Fruit fly (Drosophila melanogaster) whole organism, prepupa: ENCODE results near the gene Eip75B.

Experiments used
- CG10631 ChIP-seq: fragments of 200-800 bp; sonication (Bioruptor generic); optimal IDR thresholded peaks from 2 replicates; lab custom pipeline; 2016; ENCODE audit warnings: missing biosample characterization, missing genetic modification characterization
- CG10669 ChIP-seq: fragments of 200-800 bp; sonication (Bioruptor generic); optimal IDR thresholded peaks from 3 replicates; lab custom pipeline; 2018; ENCODE audit warnings: missing biosample characterization, mild to moderate bottlenecking, missing genetic modification characterization, moderate library complexity
- CG11294 ChIP-seq: fragments of 200-800 bp; sonication (Bioruptor generic); IDR thresholded peaks from 2 replicates; pipeline ENCODE4 v1.3.6; 2022; ENCODE audit warnings: missing biosample characterization, missing genetic modification characterization
- CG11762 ChIP-seq: fragments of 200-800 bp; sonication (Bioruptor generic); optimal IDR thresholded peaks from 3 replicates; lab custom pipeline; 2016; ENCODE audit warnings: missing biosample characterization, missing genetic modification characterization; ENCODE audit not compliant: insufficient read depth
- CG11902 ChIP-seq: fragments of 200-800 bp; sonication (Bioruptor generic); optimal IDR thresholded peaks from 3 replicates; lab custom pipeline; 2016; ENCODE audit warnings: missing biosample characterization, missing genetic modification characterization
- CG16779 ChIP-seq: fragments of 200-800 bp; sonication (Bioruptor generic); optimal IDR thresholded peaks from 3 replicates; lab custom pipeline; 2017; ENCODE audit warnings: missing biosample characterization, mild to moderate bottlenecking, missing genetic modification characterization
- CG31627 ChIP-seq: fragments of 200-800 bp; sonication (Bioruptor generic); optimal IDR thresholded peaks from 3 replicates; lab custom pipeline; 2016; ENCODE audit warnings: missing biosample characterization, missing genetic modification characterization
- CG32006 ChIP-seq: fragments of 200-800 bp; sonication (Bioruptor generic); optimal IDR thresholded peaks from 3 replicates; lab custom pipeline; 2017; ENCODE audit warnings: missing biosample characterization, mild to moderate bottlenecking, missing genetic modification characterization
- CG34406 ChIP-seq: fragments of 200-800 bp; sonication (Bioruptor generic); optimal IDR thresholded peaks from 3 replicates; lab custom pipeline; 2016; ENCODE audit warnings: missing biosample characterization, missing genetic modification characterization
- CG3919 ChIP-seq: fragments of 200-800 bp; sonication (Bioruptor generic); optimal IDR thresholded peaks from 3 replicates; lab custom pipeline; 2016; ENCODE audit warnings: missing biosample characterization, missing genetic modification characterization
- CG6163 ChIP-seq: fragments of 200-800 bp; sonication (Bioruptor generic); IDR thresholded peaks from 3 replicates; pipeline ENCODE4 v1.3.6; 2022; ENCODE audit warnings: missing biosample characterization, missing genetic modification characterization
- CG6276 ChIP-seq: fragments of 200-800 bp; sonication (Bioruptor generic); optimal IDR thresholded peaks from 2 replicates; lab custom pipeline; 2017; ENCODE audit warnings: missing biosample characterization, mild to moderate bottlenecking, missing genetic modification characterization
- CG6792 ChIP-seq: fragments of 200-800 bp; sonication (Bioruptor generic); optimal IDR thresholded peaks from 3 replicates; lab custom pipeline; 2016; ENCODE audit warnings: missing biosample characterization, missing genetic modification characterization
- CG6808 ChIP-seq: fragments of 200-800 bp; sonication (Bioruptor generic); optimal IDR thresholded peaks from 3 replicates; lab custom pipeline; 2017; ENCODE audit warnings: missing biosample characterization, missing genetic modification characterization, mild to moderate bottlenecking, moderate library complexity, missing genetic modification reagents
- CG6854 ChIP-seq: fragments of 200-800 bp; sonication (Bioruptor generic); optimal IDR thresholded peaks from 2 replicates; lab custom pipeline; 2017; ENCODE audit warnings: missing biosample characterization, mild to moderate bottlenecking, missing genetic modification characterization
- CG8319 ChIP-seq: fragments of 200-800 bp; sonication (Bioruptor generic); optimal IDR thresholded peaks from 3 replicates; lab custom pipeline; 2016; ENCODE audit warnings: missing biosample characterization, missing genetic modification characterization
- CG8632 ChIP-seq: fragments of 200-800 bp; sonication (Bioruptor generic); optimal IDR thresholded peaks from 3 replicates; lab custom pipeline; 2016; ENCODE audit warnings: missing biosample characterization, missing genetic modification characterization
- CG9139 ChIP-seq: fragments of 200-800 bp; sonication (Bioruptor generic); optimal IDR thresholded peaks from 3 replicates; lab custom pipeline; 2017; ENCODE audit warnings: missing biosample characterization, mild to moderate bottlenecking, missing genetic modification characterization
- Eip75B ChIP-seq: fragments of 200-800 bp; sonication (Bioruptor generic); optimal IDR thresholded peaks from 3 replicates; lab custom pipeline; 2016; ENCODE audit warnings: missing biosample characterization, missing genetic modification characterization
- Eip78C ChIP-seq: fragments of 200-800 bp; sonication (Bioruptor generic); peaks from one replicate; lab custom pipeline; 2016; ENCODE audit warnings: missing biosample characterization, missing genetic modification characterization
- Eip93F ChIP-seq: fragments of 200-800 bp; sonication (Bioruptor generic); optimal IDR thresholded peaks from 2 replicates; lab custom pipeline; 2016; ENCODE audit warnings: missing biosample characterization, mild to moderate bottlenecking, missing genetic modification characterization
- Ets96B ChIP-seq: fragments of 200-800 bp; optimal IDR thresholded peaks from 2 replicates; lab custom pipeline; 2019; ENCODE audit warnings: missing biosample characterization, mild to moderate bottlenecking, missing genetic modification characterization, moderate library complexity
- Gug ChIP-seq: fragments of 200-800 bp; sonication (Bioruptor generic); IDR thresholded peaks from 2 replicates; pipeline ENCODE4 v1.3.6; 2022; ENCODE audit warnings: missing biosample characterization, missing genetic modification characterization
- Hr38 ChIP-seq: sonication (Bioruptor generic); optimal IDR thresholded peaks from 2 replicates; lab custom pipeline; 2016; ENCODE audit warnings: missing biosample characterization, missing genetic modification characterization
- Hr39 ChIP-seq: fragments of 200-800 bp; sonication (Bioruptor generic); optimal IDR thresholded peaks from 2 replicates; lab custom pipeline; 2016; ENCODE audit warnings: missing biosample characterization, missing genetic modification characterization
- Lpt ChIP-seq: fragments of 200-800 bp; sonication (Bioruptor generic); optimal IDR thresholded peaks from 3 replicates; lab custom pipeline; 2016; ENCODE audit warnings: missing biosample characterization, missing genetic modification characterization
- Met ChIP-seq: fragments of 200-800 bp; sonication (Bioruptor generic); optimal IDR thresholded peaks from 3 replicates; lab custom pipeline; 2016; ENCODE audit warnings: missing biosample characterization, missing genetic modification characterization
- Smox ChIP-seq: fragments of 200-800 bp; sonication (Bioruptor generic); optimal IDR thresholded peaks from 3 replicates; lab custom pipeline; 2016; ENCODE audit warnings: missing biosample characterization, missing genetic modification characterization
- Sox102F ChIP-seq: fragments of 200-800 bp; sonication (Bioruptor generic); optimal IDR thresholded peaks from 2 replicates; lab custom pipeline; 2016; ENCODE audit warnings: missing biosample characterization, mild to moderate bottlenecking, missing genetic modification characterization
- Sox15 ChIP-seq: fragments of 200-800 bp; sonication (Bioruptor generic); optimal IDR thresholded peaks from 3 replicates; lab custom pipeline; 2016; ENCODE audit warnings: missing biosample characterization, missing genetic modification characterization
- achi ChIP-seq: fragments of 200-800 bp; sonication (Bioruptor generic); optimal IDR thresholded peaks from 3 replicates; lab custom pipeline; 2016; ENCODE audit warnings: missing biosample characterization, missing genetic modification characterization
- cyc ChIP-seq: fragments of 200-800 bp; sonication (Bioruptor generic); optimal IDR thresholded peaks from 3 replicates; lab custom pipeline; 2016; ENCODE audit warnings: missing biosample characterization, missing genetic modification characterization
- dsx ChIP-seq: fragments of 200-800 bp; optimal IDR thresholded peaks from 3 replicates; lab custom pipeline; 2019; ENCODE audit warnings: missing biosample characterization, mild to moderate bottlenecking, missing genetic modification characterization, moderate library complexity; ENCODE audit not compliant: poor library complexity, severe bottlenecking
- eg ChIP-seq: fragments of 200-800 bp; sonication (Bioruptor generic); IDR thresholded peaks from 3 replicates; pipeline ENCODE4 v1.3.6; 2022; ENCODE audit warnings: missing biosample characterization, missing genetic modification characterization
- fd59A ChIP-seq: fragments of 200-800 bp; sonication (Bioruptor generic); optimal IDR thresholded peaks from 2 replicates; lab custom pipeline; 2017; ENCODE audit warnings: missing biosample characterization, mild to moderate bottlenecking, missing genetic modification characterization, missing genetic modification reagents
- fd85E ChIP-seq: fragments of 200-800 bp; sonication (Bioruptor generic); optimal IDR thresholded peaks from 3 replicates; lab custom pipeline; 2016; ENCODE audit warnings: missing biosample characterization, missing genetic modification characterization
- lz ChIP-seq: fragments of 200-800 bp; sonication (Bioruptor generic); optimal IDR thresholded peaks from 3 replicates; lab custom pipeline; 2016; ENCODE audit warnings: missing biosample characterization, missing genetic modification characterization
- net ChIP-seq: fragments of 200-800 bp; sonication (Bioruptor generic); optimal IDR thresholded peaks from 3 replicates; lab custom pipeline; 2016; ENCODE audit warnings: missing biosample characterization, missing genetic modification characterization
- pdm3 ChIP-seq: fragments of 200-800 bp; sonication (Bioruptor generic); optimal IDR thresholded peaks from 3 replicates; lab custom pipeline; 2016; ENCODE audit warnings: missing biosample characterization, missing genetic modification characterization
- salr ChIP-seq, 2 experiments: fragments of 200-800 bp; sonication (Bioruptor generic); optimal IDR thresholded peaks; 3 replicates each; lab custom pipeline; 2016 to 2018; ENCODE audit warnings: missing biosample characterization in 2 of 2, missing genetic modification characterization in 2 of 2, mild to moderate bottlenecking in 1 of 2
- topi ChIP-seq: fragments of 200-800 bp; sonication (Bioruptor generic); optimal IDR thresholded peaks from 3 replicates; lab custom pipeline; 2016; ENCODE audit warnings: missing biosample characterization, missing genetic modification characterization
- vri ChIP-seq: fragments of 200-800 bp; sonication (Bioruptor generic); optimal IDR thresholded peaks from 3 replicates; lab custom pipeline; 2016; ENCODE audit warnings: missing biosample characterization, mild to moderate bottlenecking, missing genetic modification characterization

The Eip75B gene

DNA sequence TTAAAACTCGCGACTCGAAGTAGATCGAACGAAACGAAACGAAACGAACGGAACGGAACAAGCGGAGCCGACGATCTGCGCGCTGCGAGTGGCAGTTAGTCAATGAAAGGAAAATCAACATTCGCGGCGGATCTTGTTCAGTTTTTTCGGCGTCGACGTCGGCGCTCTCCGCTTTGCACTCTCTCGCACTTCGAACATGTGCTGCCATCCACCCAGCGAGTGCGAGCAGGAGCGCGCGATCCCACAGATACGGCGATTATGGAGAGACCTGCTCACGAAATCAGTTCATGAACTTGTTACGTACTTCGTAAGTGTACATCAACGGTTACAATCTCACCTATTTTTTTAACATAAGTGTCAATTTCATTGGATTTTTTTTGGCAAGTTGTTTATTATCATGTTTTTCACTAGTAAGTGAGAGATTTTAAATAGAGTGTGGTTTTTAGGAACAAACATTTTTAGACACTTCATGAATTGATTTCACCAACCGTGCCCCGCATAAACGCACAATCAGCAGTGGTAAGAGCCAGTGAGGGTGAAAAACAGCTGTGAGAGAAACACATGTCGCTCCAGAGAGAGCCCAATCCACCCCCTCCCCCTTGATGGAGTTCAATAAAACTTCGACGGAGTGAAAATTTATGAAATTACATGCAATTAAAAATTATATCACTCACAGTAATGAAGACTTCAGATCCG lies 64.9 kb downstream of the Eip75B start (continued):
- peak; percentile 96 for TF ChIP-seq Eip75B
- peak; percentile 93 for TF ChIP-seq CG10669 (GFP tag; lab: Kevin White, UChicago)
- peak; percentile 96 for TF ChIP-seq lz (GFP tag; lab: Kevin White, UChicago)
- peak; percentile 93 for TF ChIP-seq CG31627
- TF ChIP-seq Lpt (GFP tag; lab: Kevin White, UChicago): peak; percentile 90
- TF ChIP-seq CG6276: peak; percentile 96
- peak; percentile 98 for TF ChIP-seq Met (GFP tag; lab: Kevin White, UChicago)
- peak; percentile 85 for TF ChIP-seq CG10631 (GFP tag; lab: Kevin White, UChicago)
- TF ChIP-seq CG16779 (tag; lab: Kevin White, UChicago): peak; percentile 89
- peak; percentile 91 for TF ChIP-seq fd59A
- peak; percentile 94 for TF ChIP-seq CG6792
- peak; percentile 78 for TF ChIP-seq fd85E (GFP tag; lab: Kevin White, UChicago)
- TF ChIP-seq CG11902 (GFP tag; lab: Kevin White, UChicago): peak; percentile 88
- TF ChIP-seq CG6808 (GFP tag; lab: Kevin White, UChicago): peak; percentile 94
- TF ChIP-seq CG32006 (GFP tag; lab: Kevin White, UChicago): peak; percentile 97
- peak; percentile 90 for TF ChIP-seq CG8319 (GFP tag; lab: Kevin White, UChicago)
- peak; percentile 94 for TF ChIP-seq achi (GFP tag; lab: Kevin White, UChicago)
- peak; percentile 97 for TF ChIP-seq topi (GFP tag; lab: Kevin White, UChicago)
- peak; percentile 95 for TF ChIP-seq CG3919 (GFP tag; lab: Kevin White, UChicago)
- peak; percentile 96 for TF ChIP-seq Sox102F (GFP tag; lab: Kevin White, UChicago)
- peak; percentile 98 for TF ChIP-seq vri (GFP tag; lab: Kevin White, UChicago)
- TF ChIP-seq net (GFP tag; lab: Kevin White, UChicago): peak; percentile 97
- peak; percentile 92 for TF ChIP-seq eg (GFP tag; lab: Robert Waterston, UW)
- peak; percentile 87 for TF ChIP-seq Sox15 (GFP tag; lab: Kevin White, UChicago)
- peak; percentile 91 for TF ChIP-seq CG6163
- peak; percentile 18 for TF ChIP-seq Hr38 (GFP tag; lab: Kevin White, UChicago)
- TF ChIP-seq Hr39 (GFP tag; lab: Kevin White, UChicago): peak; percentile 93
- peak; percentile 94 for TF ChIP-seq pdm3 (GFP tag; lab: Kevin White, UChicago)
- peak; percentile 67 for TF ChIP-seq Gug (GFP tag; lab: Robert Waterston, UW)
- peak; percentile 68; the same call in 1 of the 2 replicates for TF ChIP-seq CG11294 (GFP tag; lab: Robert Waterston, UW)
- peak; percentile 92 for TF ChIP-seq dsx (GFP tag; lab: Kevin White, UChicago)
- TF ChIP-seq Ets96B (tag; lab: Kevin White, UChicago): peak; percentile 95
- TF ChIP-seq salr (GFP tag; optimal IDR thresholded peaks at IDR 0.05; lab: Kevin White, UChicago): peak; percentile 80 to 95
- peak; percentile 95 for TF ChIP-seq CG6854 (GFP tag; lab: Kevin White, UChicago)
- peak; percentile 96 for TF ChIP-seq CG34406 (GFP tag; lab: Kevin White, UChicago)
- TF ChIP-seq Eip78C: peak; percentile 99
- TF ChIP-seq Eip93F: peak; percentile 83
- TF ChIP-seq CG8632 (GFP tag; lab: Kevin White, UChicago): peak; percentile 94

DNA sequence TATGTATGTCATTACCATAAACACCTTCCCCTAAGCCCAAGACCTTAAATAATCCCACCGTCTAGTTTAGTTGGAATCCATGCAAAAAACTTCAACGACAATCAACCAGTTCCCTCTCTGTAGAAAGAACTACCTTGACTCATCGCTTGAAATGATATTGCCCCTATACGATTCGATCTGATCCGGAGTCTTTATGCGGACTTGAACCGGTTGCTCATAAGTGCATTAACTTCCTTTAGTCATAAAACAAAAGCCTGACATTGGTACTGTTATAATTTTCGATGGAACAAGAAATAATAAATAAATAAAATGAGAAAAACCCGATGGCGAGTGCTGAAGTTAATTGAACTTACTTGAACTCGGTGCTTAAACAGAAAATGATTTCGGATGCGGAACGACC lies 67.0 kb downstream of the Eip75B start:
- no peak for TF ChIP-seq Smox (GFP tag; lab: Kevin White, UChicago)
- no peak for TF ChIP-seq cyc
- TF ChIP-seq CG11762 (GFP tag; lab: Kevin White, UChicago): no peak
- no peak for TF ChIP-seq Hr39 (GFP tag; lab: Kevin White, UChicago)
- no peak for TF ChIP-seq CG8319 (GFP tag; lab: Kevin White, UChicago)
- TF ChIP-seq fd59A: no peak
- no peak for TF ChIP-seq CG9139 (GFP tag; lab: Kevin White, UChicago)
- no peak for TF ChIP-seq Ets96B (tag; lab: Kevin White, UChicago)
